Worm (Caenorhabditis elegans) whole organism, L4/young adult: ENCODE results near the gene C06H5.6.

Experiments used
- W03F9.2 ChIP-seq: fragments of 150-350 bp; optimal IDR thresholded peaks from 2 replicates; lab custom pipeline; 2014; ENCODE audit warnings: missing biosample characterization, missing genetic modification characterization
- him-1 ChIP-seq: sonication (generic microtip); optimal IDR thresholded peaks from 2 replicates; lab custom pipeline; 2016; ENCODE audit warnings: missing genotype, missing genetic modification reagents, missing genetic modification characterization, missing compliant biosample characterization

ce11 chrV:17871049-17871448 lies 17.7 kb downstream of the C06H5.6 start, which contains the start of gene phf-14:
- TF ChIP-seq him-1: no peak
- TF ChIP-seq W03F9.2 (tag; lab: Kevin White, UChicago): peak; percentile 76
